Fruit fly (Drosophila melanogaster) whole organism, embryonic: Measurements from ENCODE around the gene mthl2.

Source experiments
- CG15269 ChIP-seq: fragments of 200-800 bp; sonication (Bioruptor generic); optimal IDR thresholded peaks from 2 replicates; lab custom pipeline; 2018; ENCODE audit warnings: missing biosample characterization, mild to moderate bottlenecking, missing genetic modification characterization, moderate library complexity
- CG7963 ChIP-seq: fragments of 200-800 bp; sonication (Bioruptor generic); IDR thresholded peaks from 3 replicates; pipeline ENCODE4 v1.3.6; 2022; ENCODE audit warnings: missing biosample characterization, missing genetic modification characterization; ENCODE audit not compliant: partially characterized antibody
- CG8924 ChIP-seq: fragments of 200-800 bp; optimal IDR thresholded peaks from 3 replicates; lab custom pipeline; 2019; ENCODE audit warnings: missing biosample characterization, mild to moderate bottlenecking, missing genetic modification characterization, moderate library complexity
- Dad ChIP-seq: fragments of 200-800 bp; sonication (Bioruptor generic); optimal IDR thresholded peaks from 3 replicates; lab custom pipeline; 2016; ENCODE audit warnings: missing biosample characterization, missing genetic modification characterization
- fd96Cb ChIP-seq: fragments of 200-800 bp; sonication (Bioruptor generic); optimal IDR thresholded peaks from 2 replicates; lab custom pipeline; 2018; ENCODE audit warnings: missing biosample characterization, mild to moderate bottlenecking, missing genetic modification characterization, moderate library complexity

dm6 chr3L:5617395-5617794 lies 12.8 kb downstream of the mthl2 start:
- TF ChIP-seq CG15269 (tag; lab: Kevin White, UChicago) = no peak
- TF ChIP-seq CG7963 (GFP tag; lab: Robert Waterston, UW) = no peak
- no peak for TF ChIP-seq CG8924 (tag; lab: Kevin White, UChicago)
- no peak for TF ChIP-seq Dad (GFP tag; lab: Kevin White, UChicago)
- no peak for TF ChIP-seq fd96Cb (tag; lab: Kevin White, UChicago)
